In genomic region chrIV:12786996-12787395, ce11 we compare ENCODE assay signal across 5 worm cellular contexts.
A peak's percentile ranks its signal among the peaks of the same experiment; 100 is the strongest.
TF ChIP-seq lines count a peak whose summit lies in the region.
"Not testable (repeated sequence)": the region's sequence is repeated elsewhere in the genome, so short reads cannot be mapped to it uniquely, and the experiment has no call there.

No protein-coding gene starts in this region.

TF ChIP-seq in whole organism, L1 larva, 84 proteins besides CTCF, POLR2A, EP300 and RAD21:
- TF ChIP-seq nhr-90 (tag; optimal IDR thresholded peaks at IDR 0.05; lab: Kevin White, UChicago; ENCODE audit: poor library complexity) = peak; percentile 45
- peak; percentile 77 for TF ChIP-seq snpc-4 (tag; optimal IDR thresholded peaks at IDR 0.05; lab: Kevin White, UChicago)
- TF ChIP-seq snu-23 (GFP tag; optimal IDR thresholded peaks at IDR 0.05; lab: Kevin White, UChicago) = peak; percentile 0
- peak; percentile 10 for TF ChIP-seq elt-2 (tag; optimal IDR thresholded peaks at IDR 0.05; lab: Kevin White, UChicago)
- peak; percentile 21 for TF ChIP-seq nhr-71 (tag; optimal IDR thresholded peaks at IDR 0.05; lab: Kevin White, UChicago)
- TF ChIP-seq efl-1 (optimal IDR thresholded peaks at IDR 0.05; lab: Kevin White, UChicago) = peak in 1 of 2 experiments; percentile 1
- peak in 1 of 2 experiments; percentile 32 for TF ChIP-seq efl-1 (GFP tag; optimal IDR thresholded peaks at IDR 0.05 in 1 of 2; lab: Kevin White, UChicago)
- peak; percentile 29; the same call in 1 of the 2 replicates for TF ChIP-seq nhr-19 (GFP tag; conservative IDR thresholded peaks at IDR 0.05; lab: Robert Waterston, UW)
- TF ChIP-seq nhr-47 (tag; optimal IDR thresholded peaks at IDR 0.05; lab: Kevin White, UChicago) = peak; percentile 33
- peak; percentile 50 for TF ChIP-seq nhr-85 (tag; lab: Kevin White, UChicago)

TF ChIP-seq in whole organism, L2 larva, 48 proteins besides CTCF, POLR2A, EP300 and RAD21:
- TF ChIP-seq snpc-4 (tag; optimal IDR thresholded peaks at IDR 0.05; lab: Kevin White, UChicago) (peak; percentile 83), sma-3 (GFP tag; optimal IDR thresholded peaks at IDR 0.05; lab: Kevin White, UChicago) (peak; percentile 3)

TF ChIP-seq in whole organism, L3 larva, 47 proteins besides CTCF, POLR2A, EP300 and RAD21:
- peak; percentile 10 for TF ChIP-seq elt-2 (tag; optimal IDR thresholded peaks at IDR 0.05; lab: Kevin White, UChicago)
TF ChIP-seq in whole organism, L3 larva: peak in this region for 1; not testable (repeated sequence) for 46.

TF ChIP-seq in whole organism, L4 larva, 104 proteins besides CTCF, POLR2A, EP300 and RAD21:
- TF ChIP-seq lin-38 (GFP tag; IDR thresholded peaks at IDR 0.05; lab: Robert Waterston, UW) = peak; percentile 48; the same call in 1 of the 2 replicates
- 0 out of 2 replicates have a peak, but pooled peaks have one; percentile 35 for TF ChIP-seq lin-1 (GFP tag; IDR thresholded peaks at IDR 0.05; lab: Robert Waterston, UW)
- TF ChIP-seq snpc-4 (tag; optimal IDR thresholded peaks at IDR 0.05; lab: Kevin White, UChicago) = peak; percentile 55
- TF ChIP-seq T26A8.4 (GFP tag; IDR thresholded peaks at IDR 0.05; lab: Robert Waterston, UW) = peak; percentile 62
- 0 out of 2 replicates have a peak, but pooled peaks have one; percentile 41 for TF ChIP-seq arid-1 (GFP tag; conservative IDR thresholded peaks at IDR 0.05; lab: Robert Waterston, UW)
- peak; percentile 43 for TF ChIP-seq unc-130 (GFP tag; optimal IDR thresholded peaks at IDR 0.05; lab: Kevin White, UChicago)
- peak; percentile 55; the same call in 1 of the 2 replicates for TF ChIP-seq Y48G9A.11 (GFP tag; IDR thresholded peaks at IDR 0.05; lab: Robert Waterston, UW)
- TF ChIP-seq hlh-11 (tag; optimal IDR thresholded peaks at IDR 0.05; lab: Kevin White, UChicago) = peak; percentile 11
- TF ChIP-seq lim-7 (GFP tag; IDR thresholded peaks at IDR 0.05; lab: Robert Waterston, UW) = 0 out of 2 replicates have a peak, but pooled peaks have one; percentile 13
- peak; percentile 95 for TF ChIP-seq snpc-1.2 (GFP tag; IDR thresholded peaks at IDR 0.05; lab: Robert Waterston, UW)
- not testable (repeated sequence) for TF ChIP-seq daf-16 (GFP tag; optimal IDR thresholded peaks at IDR 0.05; lab: Kevin White, UChicago)
- TF ChIP-seq daf-16 (tag; optimal IDR thresholded peaks at IDR 0.05; lab: Kevin White, UChicago) = peak; percentile 16
- 0 out of 2 replicates have a peak, but pooled peaks have one; percentile 45 for TF ChIP-seq mdt-29 (GFP tag; IDR thresholded peaks at IDR 0.05; lab: Robert Waterston, UW)
- TF ChIP-seq mes-2 (tag; optimal IDR thresholded peaks at IDR 0.05; lab: Kevin White, UChicago; ENCODE audit: poor library complexity, severe bottlenecking) = peak; percentile 49
- peak; percentile 72 for TF ChIP-seq F49E8.2 (tag; optimal IDR thresholded peaks at IDR 0.05; lab: Kevin White, UChicago; ENCODE audit: borderline replicate concordance)
- peak; percentile 46 for TF ChIP-seq nhr-102 (tag; optimal IDR thresholded peaks at IDR 0.05; lab: Kevin White, UChicago)

TF ChIP-seq in whole organism, young adult, 124 proteins besides CTCF, POLR2A, EP300 and RAD21:
- TF ChIP-seq D2030.7 (GFP tag; IDR thresholded peaks at IDR 0.05; lab: Robert Waterston, UW) (peak; percentile 92), B0336.3 (GFP tag; IDR thresholded peaks at IDR 0.05; lab: Robert Waterston, UW) (peak; percentile 30; the same call in 1 of the 2 replicates), pbrm-1 (GFP tag; IDR thresholded peaks at IDR 0.05; lab: Robert Waterston, UW) (peak; percentile 98), snpc-1.1 (tag; optimal IDR thresholded peaks at IDR 0.05; lab: Kevin White, UChicago; ENCODE audit: insufficient read depth) (peak; percentile 94), lin-54 (GFP tag; optimal IDR thresholded peaks at IDR 0.05; lab: Kevin White, UChicago) (peak; percentile 47), Y53G8AR.9 (GFP tag; conservative IDR thresholded peaks at IDR 0.05; lab: Robert Waterston, UW) (peak; percentile 23; the same call in 1 of the 2 replicates), snpc-3.4 (tag; optimal IDR thresholded peaks at IDR 0.05; lab: Kevin White, UChicago) (peak; percentile 89), attf-6 (GFP tag; IDR thresholded peaks at IDR 0.05; lab: Robert Waterston, UW) (peak; percentile 95), mcd-1 (GFP tag; IDR thresholded peaks at IDR 0.05; lab: Robert Waterston, UW) (peak; percentile 50; the same call in 1 of the 2 replicates), F49E8.2 (tag; optimal IDR thresholded peaks at IDR 0.05; lab: Kevin White, UChicago; ENCODE audit: insufficient read depth) (peak; percentile 75), athp-1 (tag; optimal IDR thresholded peaks at IDR 0.05; lab: Kevin White, UChicago) (peak; percentile 8), ceh-100 (GFP tag; IDR thresholded peaks at IDR 0.05; lab: Robert Waterston, UW) (peak; percentile 25; the same call in 1 of the 2 replicates), attf-3 (GFP tag; conservative IDR thresholded peaks at IDR 0.05; lab: Robert Waterston, UW) (0 out of 2 replicates have a peak, but pooled peaks have one; percentile 55), B0019.2 (GFP tag; conservative IDR thresholded peaks at IDR 0.05; lab: Robert Waterston, UW) (0 out of 2 replicates have a peak, but pooled peaks have one; percentile 28), snpc-1.3 (tag; optimal IDR thresholded peaks at IDR 0.05; lab: Kevin White, UChicago; ENCODE audit: insufficient read depth) (peak; percentile 73), rcor-1 (GFP tag; IDR thresholded peaks at IDR 0.05; lab: Robert Waterston, UW) (peak; percentile 81), ekl-4 (GFP tag; IDR thresholded peaks at IDR 0.05; lab: Robert Waterston, UW) (peak; percentile 66; the same call in 1 of the 2 replicates), xnd-1 (tag; optimal IDR thresholded peaks at IDR 0.05; lab: Kevin White, UChicago) (peak; percentile 28), lsl-1 (GFP tag; optimal IDR thresholded peaks at IDR 0.05; lab: Kevin White, UChicago) (peak; percentile 56), aptf-3 (GFP tag; IDR thresholded peaks at IDR 0.05; lab: Robert Waterston, UW) (0 out of 2 replicates have a peak, but pooled peaks have one; percentile 52), K11D2.4 (GFP tag; IDR thresholded peaks at IDR 0.05; lab: Robert Waterston, UW) (peak; percentile 47; the same call in 1 of the 2 replicates), him-1 (tag; optimal IDR thresholded peaks at IDR 0.05; lab: Kevin White, UChicago) (peak; percentile 61), madf-8 (GFP tag; conservative IDR thresholded peaks at IDR 0.05; lab: Robert Waterston, UW) (peak; percentile 60), hmg-1.2 (GFP tag; IDR thresholded peaks at IDR 0.05; lab: Robert Waterston, UW) (peak; percentile 94), dox-1 (GFP tag; IDR thresholded peaks at IDR 0.05; lab: Robert Waterston, UW) (peak; percentile 80), F33H1.4 (GFP tag; IDR thresholded peaks at IDR 0.05; lab: Robert Waterston, UW) (peak; percentile 48), nfyb-1 (GFP tag; IDR thresholded peaks at IDR 0.05; lab: Robert Waterston, UW) (0 out of 2 replicates have a peak, but pooled peaks have one; percentile 39), hsf-1 (GFP tag; IDR thresholded peaks at IDR 0.05; lab: Robert Waterston, UW) (peak; percentile 64), snpc-4 (GFP tag; optimal IDR thresholded peaks at IDR 0.05; lab: Kevin White, UChicago) (peak; percentile 91), snpc-4 (tag; optimal IDR thresholded peaks at IDR 0.05; lab: Kevin White, UChicago) (peak; percentile 87 to 98 (median 94)), madf-6 (GFP tag; IDR thresholded peaks at IDR 0.05; lab: Robert Waterston, UW) (peak; percentile 84), tbp1 (GFP tag; optimal IDR thresholded peaks at IDR 0.05; lab: Kevin White, UChicago) (peak; percentile 71), F39B2.1 (GFP tag; IDR thresholded peaks at IDR 0.05; lab: Robert Waterston, UW) (peak; percentile 60; the same call in 1 of the 2 replicates)
